Worm (Caenorhabditis elegans) whole organism, mixed stage, embryonic: ENCODE measurements around the gene Y54E2A.10.

Source experiments
- M03D4.4 ChIP-seq: sonication (generic microtip); optimal IDR thresholded peaks from 2 replicates; lab custom pipeline; 2017; ENCODE audit warnings: mild to moderate bottlenecking, missing genetic modification characterization, missing compliant biosample characterization
- bed-3 ChIP-seq: fragments of 200-800 bp; sonication (Bioruptor generic); optimal IDR thresholded peaks from 3 replicates; lab custom pipeline; 2018; ENCODE audit warnings: mild to moderate bottlenecking, missing genetic modification characterization, moderate library complexity, missing compliant biosample characterization
- blmp-1 ChIP-seq: fragments of 150-350 bp; optimal IDR thresholded peaks from 2 replicates; lab custom pipeline; 2014; ENCODE audit warnings: missing biosample characterization, missing genetic modification characterization
- ceh-39 ChIP-seq: fragments of 150-350 bp; optimal IDR thresholded peaks from 2 replicates; lab custom pipeline; 2014; ENCODE audit warnings: missing biosample characterization, missing genetic modification characterization
- ceh-43 ChIP-seq: fragments of 200-800 bp; sonication (Bioruptor generic); optimal IDR thresholded peaks from 2 replicates; lab custom pipeline; 2018; ENCODE audit warnings: mild to moderate bottlenecking, missing genetic modification characterization, moderate library complexity, missing compliant biosample characterization
- ceh-83 ChIP-seq: fragments of 200-800 bp; sonication (Bioruptor generic); optimal IDR thresholded peaks from 2 replicates; lab custom pipeline; 2018; ENCODE audit warnings: mild to moderate bottlenecking, missing genetic modification characterization, missing compliant biosample characterization
- ces-1 ChIP-seq: fragments of 150-350 bp; optimal IDR thresholded peaks from 2 replicates; lab custom pipeline; 2014; ENCODE audit warnings: missing biosample characterization, missing genetic modification reagents, missing genetic modification characterization
- cnd-1 ChIP-seq: fragments of 200-800 bp; sonication (Bioruptor generic); optimal IDR thresholded peaks from 2 replicates; lab custom pipeline; 2018; ENCODE audit warnings: mild to moderate bottlenecking, missing genetic modification characterization, missing compliant biosample characterization
- drap-1 ChIP-seq: fragments of 200-800 bp; sonication (Bioruptor generic); optimal IDR thresholded peaks from 3 replicates; lab custom pipeline; 2018; ENCODE audit warnings: mild to moderate bottlenecking, missing genetic modification characterization, missing compliant biosample characterization
- elt-1 ChIP-seq: sonication (generic microtip); optimal IDR thresholded peaks from 2 replicates; lab custom pipeline; 2017; ENCODE audit warnings: missing genetic modification characterization, mild to moderate bottlenecking, missing compliant biosample characterization, antibody characterized with exemption, moderate library complexity, borderline replicate concordance; ENCODE audit not compliant: insufficient read depth
- elt-3 ChIP-seq: fragments of 150-350 bp; optimal IDR thresholded peaks from 2 replicates; lab custom pipeline; 2014; ENCODE audit warnings: missing biosample characterization, missing genetic modification characterization
- flh-1 ChIP-seq: fragments of 200-800 bp; sonication (Bioruptor generic); optimal IDR thresholded peaks from 2 replicates; lab custom pipeline; 2018; ENCODE audit warnings: mild to moderate bottlenecking, missing genetic modification characterization, moderate library complexity, missing compliant biosample characterization
- ham-2 ChIP-seq: fragments of 200-800 bp; sonication (Bioruptor generic); optimal IDR thresholded peaks from 2 replicates; lab custom pipeline; 2018; ENCODE audit warnings: mild to moderate bottlenecking, missing genetic modification characterization, missing compliant biosample characterization
- hlh-1 ChIP-seq: fragments of 150-350 bp; optimal IDR thresholded peaks from 2 replicates; lab custom pipeline; 2014; ENCODE audit warnings: missing biosample characterization, missing genetic modification reagents, missing genetic modification characterization
- lin-13 ChIP-seq: fragments of 150-350 bp; optimal IDR thresholded peaks from 2 replicates; lab custom pipeline; 2014; ENCODE audit warnings: missing biosample characterization, missing genetic modification characterization
- lin-32 ChIP-seq: fragments of 200-800 bp; sonication (Bioruptor generic); optimal IDR thresholded peaks from 2 replicates; lab custom pipeline; 2018; ENCODE audit warnings: mild to moderate bottlenecking, missing genetic modification characterization, missing compliant biosample characterization
- lsy-2 ChIP-seq: fragments of 150-350 bp; optimal IDR thresholded peaks from 2 replicates; lab custom pipeline; 2014; ENCODE audit warnings: missing biosample characterization, missing genetic modification characterization
- mab-5 ChIP-seq: fragments of 150-350 bp; optimal IDR thresholded peaks from 2 replicates; lab custom pipeline; 2014; ENCODE audit warnings: missing biosample characterization, missing genetic modification characterization
- mep-1 ChIP-seq: fragments of 150-350 bp; optimal IDR thresholded peaks from 2 replicates; lab custom pipeline; 2017; ENCODE audit warnings: missing biosample characterization, missing genetic modification reagents, missing genetic modification characterization, inconsistent platforms
- mls-2 ChIP-seq: sonication (generic microtip); optimal IDR thresholded peaks from 2 replicates; lab custom pipeline; 2016; ENCODE audit warnings: mild to moderate bottlenecking, missing genetic modification characterization, moderate library complexity, missing compliant biosample characterization
- nhr-12 ChIP-seq: fragments of 150-350 bp; optimal IDR thresholded peaks from 2 replicates; lab custom pipeline; 2014; ENCODE audit warnings: missing biosample characterization, missing genetic modification characterization
- nhr-2 ChIP-seq: fragments of 150-350 bp; optimal IDR thresholded peaks from 2 replicates; lab custom pipeline; 2014; ENCODE audit warnings: missing biosample characterization, missing genetic modification characterization
- nhr-237 ChIP-seq: fragments of 150-350 bp; optimal IDR thresholded peaks from 2 replicates; lab custom pipeline; 2014; ENCODE audit warnings: missing biosample characterization, missing genetic modification characterization
- nhr-28 ChIP-seq: fragments of 150-350 bp; optimal IDR thresholded peaks from 2 replicates; lab custom pipeline; 2014; ENCODE audit warnings: missing biosample characterization, missing genetic modification characterization
- nhr-76 ChIP-seq: sonication (generic microtip); optimal IDR thresholded peaks from 2 replicates; lab custom pipeline; 2017; ENCODE audit warnings: missing biosample characterization, missing genetic modification characterization
- pha-4 ChIP-seq: fragments of 150-350 bp; optimal IDR thresholded peaks from 2 replicates; lab custom pipeline; 2018; ENCODE audit warnings: missing biosample characterization, missing genetic modification reagents, missing genetic modification characterization
- sem-2 ChIP-seq: fragments of 200-800 bp; sonication (Bioruptor generic); optimal IDR thresholded peaks from 2 replicates; lab custom pipeline; 2018; ENCODE audit warnings: mild to moderate bottlenecking, missing genetic modification characterization, missing compliant biosample characterization
- snpc-4 ChIP-seq: fragments of 150-350 bp; optimal IDR thresholded peaks from 2 replicates; lab custom pipeline; 2014; ENCODE audit warnings: missing biosample characterization, missing genetic modification characterization
- sptf-1 ChIP-seq: sonication (generic microtip); optimal IDR thresholded peaks from 2 replicates; lab custom pipeline; 2017; ENCODE audit warnings: mild to moderate bottlenecking, missing genetic modification characterization, moderate library complexity, missing compliant biosample characterization
- tbx-8 ChIP-seq: fragments of 200-800 bp; sonication (Bioruptor generic); optimal IDR thresholded peaks from 2 replicates; lab custom pipeline; 2018; ENCODE audit warnings: mild to moderate bottlenecking, missing genetic modification characterization, moderate library complexity, missing compliant biosample characterization
- unc-120 ChIP-seq: sonication (generic microtip); optimal IDR thresholded peaks from 2 replicates; lab custom pipeline; 2017; ENCODE audit warnings: missing genetic modification characterization, missing compliant biosample characterization; ENCODE audit not compliant: poor library complexity, severe bottlenecking
- unc-39 ChIP-seq: fragments of 150-350 bp; optimal IDR thresholded peaks from 2 replicates; lab custom pipeline; 2014; ENCODE audit warnings: missing biosample characterization, missing genetic modification characterization
- unc-62 ChIP-seq: fragments of 150-350 bp; optimal IDR thresholded peaks from 2 replicates; lab custom pipeline; 2014; ENCODE audit warnings: missing biosample characterization, missing genetic modification reagents, missing genetic modification characterization
- zip-8 ChIP-seq: fragments of 150-350 bp; optimal IDR thresholded peaks from 2 replicates; lab custom pipeline; 2014; ENCODE audit warnings: missing biosample characterization, missing genetic modification characterization
- ztf-11 ChIP-seq: fragments of 150-350 bp; optimal IDR thresholded peaks from 2 replicates; lab custom pipeline; 2014; ENCODE audit warnings: missing biosample characterization, missing genetic modification characterization

Y54E2A.10 gene

DNA sequence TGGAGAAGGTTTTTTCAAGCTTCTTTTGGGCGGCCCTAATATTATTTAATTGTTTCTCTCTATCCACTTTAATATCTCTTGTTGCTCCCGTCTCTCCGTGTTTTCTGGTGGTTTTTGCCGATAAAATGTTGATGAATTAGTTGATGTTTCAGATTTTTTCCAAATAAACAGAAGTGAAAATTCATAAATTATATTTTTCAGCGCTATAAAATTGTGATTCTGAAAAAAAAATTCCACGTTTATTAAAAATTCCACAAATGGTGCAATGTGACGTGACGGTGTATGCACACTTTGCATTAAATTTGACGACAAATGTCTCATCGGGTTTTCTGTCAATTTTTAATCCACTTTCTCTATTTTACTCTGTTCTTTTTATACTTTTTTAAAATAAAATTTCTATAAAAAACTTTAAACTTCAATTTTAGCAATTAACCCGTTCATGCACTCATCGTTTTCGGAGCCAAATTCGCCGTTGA is 7.2 kb downstream of the Y54E2A.10 start, which contains the start of gene tbc-20:
tbc-20 (plus strand) TSS at position 426 of the 476 bp plus-strand sequence.
- no peak for TF ChIP-seq tbx-8
- TF ChIP-seq bed-3 (GFP tag; lab: Kevin White, UChicago): no peak
- peak; percentile 29 for TF ChIP-seq lsy-2 (tag; lab: Kevin White, UChicago)
- no peak for TF ChIP-seq ces-1
- peak; percentile 46 for TF ChIP-seq sptf-1 (tag; lab: Kevin White, UChicago)
- no peak for TF ChIP-seq mls-2 (tag; lab: Kevin White, UChicago)

DNA sequence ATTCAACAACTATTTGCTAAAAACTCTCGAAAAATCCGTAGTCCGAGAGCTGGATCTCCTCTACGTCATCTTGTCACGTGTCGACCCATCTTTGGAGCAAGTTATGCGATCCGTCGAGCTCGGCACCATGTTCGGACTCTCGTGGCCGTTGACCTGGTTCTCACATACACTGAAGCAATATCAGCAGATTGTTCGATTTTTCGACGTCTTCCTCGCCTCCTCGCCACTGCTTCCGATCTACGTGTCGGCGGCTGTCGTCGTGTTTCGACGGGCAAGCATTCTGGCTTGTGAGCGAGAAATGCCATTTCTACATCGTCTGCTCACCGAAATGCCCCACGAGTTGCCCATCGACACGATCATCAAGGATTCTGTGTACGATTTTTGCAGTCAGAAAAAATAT is 8.5 kb downstream of the Y54E2A.10 start:
- TF ChIP-seq nhr-237 (tag; lab: Kevin White, UChicago): no peak
- TF ChIP-seq ceh-83 (GFP tag; lab: Kevin White, UChicago): no peak
- no peak for TF ChIP-seq ces-1
- TF ChIP-seq sptf-1 (tag; lab: Kevin White, UChicago): no peak
- TF ChIP-seq elt-3: no peak
- TF ChIP-seq mep-1 (tag; lab: Kevin White, UChicago): no peak
- TF ChIP-seq ceh-43 (GFP tag; lab: Kevin White, UChicago): no peak
- no peak for TF ChIP-seq blmp-1 (tag; lab: Kevin White, UChicago)
- no peak for TF ChIP-seq sem-2 (GFP tag; lab: Kevin White, UChicago)
- no peak for TF ChIP-seq unc-39 (tag; lab: Kevin White, UChicago)
- no peak for TF ChIP-seq cnd-1 (tag; lab: Kevin White, UChicago)
- TF ChIP-seq zip-8: no peak
- TF ChIP-seq unc-120 (tag; lab: Kevin White, UChicago): no peak
- TF ChIP-seq nhr-12 (tag; lab: Kevin White, UChicago): no peak

DNA sequence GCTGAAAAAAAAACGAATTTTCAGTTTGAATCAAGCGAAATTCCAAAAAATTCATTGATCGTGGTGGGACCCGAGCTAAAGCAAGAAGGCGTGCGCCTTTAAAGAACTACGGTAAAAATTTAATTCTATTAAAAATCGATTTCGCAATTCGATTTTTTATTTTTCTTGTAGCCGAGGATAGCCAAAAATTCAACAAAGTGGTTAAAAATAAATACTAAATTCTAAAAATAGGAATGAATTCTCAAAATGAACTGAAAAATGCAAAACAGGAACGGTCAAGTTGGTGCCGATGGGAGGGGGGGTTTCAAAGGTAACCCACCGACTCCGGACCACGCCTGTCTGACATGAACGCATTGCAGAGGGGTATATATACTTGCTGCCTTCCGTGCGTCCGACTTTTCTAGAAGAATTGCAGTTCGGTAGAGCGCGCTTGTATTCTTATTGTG is 10.3 kb downstream of the Y54E2A.10 start:
- TF ChIP-seq M03D4.4 (tag; lab: Kevin White, UChicago): no peak
- no peak for TF ChIP-seq sptf-1 (tag; lab: Kevin White, UChicago)
- TF ChIP-seq tbx-8: peak; percentile 25
- TF ChIP-seq unc-39 (tag; lab: Kevin White, UChicago): no peak
- TF ChIP-seq sem-2 (GFP tag; lab: Kevin White, UChicago): no peak
- TF ChIP-seq unc-120 (tag; lab: Kevin White, UChicago): peak; percentile 27
- no peak for TF ChIP-seq lin-32
- TF ChIP-seq nhr-2 (tag; lab: Kevin White, UChicago): no peak
- no peak for TF ChIP-seq flh-1 (GFP tag; lab: Kevin White, UChicago)
- peak; percentile 71 for TF ChIP-seq ceh-83 (GFP tag; lab: Kevin White, UChicago)
- TF ChIP-seq ceh-43 (GFP tag; lab: Kevin White, UChicago): no peak
- TF ChIP-seq mep-1 (tag; lab: Kevin White, UChicago): no peak
- TF ChIP-seq cnd-1 (tag; lab: Kevin White, UChicago): peak; percentile 28
- TF ChIP-seq ceh-39 (tag; lab: Kevin White, UChicago): no peak
- no peak for TF ChIP-seq ham-2 (GFP tag; lab: Kevin White, UChicago)

DNA sequence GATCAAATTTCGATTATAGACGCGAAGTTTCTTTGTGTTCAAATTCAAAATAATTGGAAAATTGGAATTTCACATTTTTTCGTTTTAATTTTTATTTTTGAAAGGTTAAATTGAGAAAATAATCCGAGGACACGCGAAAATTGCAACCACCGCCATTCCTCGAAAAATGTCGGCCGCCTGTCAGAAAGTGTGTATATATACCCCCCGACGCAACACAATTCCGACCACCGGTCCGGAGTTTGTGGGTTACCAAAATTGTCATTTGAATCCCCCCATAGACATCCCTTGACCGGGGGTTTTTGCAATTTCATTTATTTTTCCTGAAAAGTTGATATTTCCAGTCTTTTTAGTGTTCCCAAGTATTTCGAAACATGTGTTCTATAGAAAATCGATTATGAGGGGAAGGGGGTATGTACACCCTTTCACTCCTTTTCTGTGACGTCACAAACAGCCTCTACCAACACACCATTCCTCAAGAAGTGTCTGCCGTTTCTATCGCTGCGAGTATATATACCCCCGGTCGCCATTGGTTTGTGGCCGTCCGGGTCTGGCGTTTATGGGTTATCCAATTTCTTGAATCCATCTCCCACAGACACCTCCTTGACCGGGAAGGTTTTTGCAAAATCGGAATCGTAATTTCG is 13.5 kb downstream of the Y54E2A.10 start, which contains the start of gene W01D2.3:
W01D2.3 (minus strand) TSS at position 51 of the 641 bp plus-strand sequence.
- TF ChIP-seq lin-13 (tag; lab: Kevin White, UChicago) (peak; percentile 45), flh-1 (GFP tag; lab: Kevin White, UChicago) (peak; percentile 87), nhr-2 (tag; lab: Kevin White, UChicago) (peak; percentile 22), snpc-4 (tag; lab: Kevin White, UChicago) (no peak), hlh-1 (tag; lab: Kevin White, UChicago) (peak; percentile 0), mab-5 (tag; lab: Kevin White, UChicago) (no peak), lsy-2 (tag; lab: Kevin White, UChicago) (peak; percentile 58), zip-8 (peak; percentile 49), unc-120 (tag; lab: Kevin White, UChicago) (peak; percentile 92), nhr-76 (peak; percentile 6), nhr-28 (tag; lab: Kevin White, UChicago) (peak; percentile 29), nhr-237 (tag; lab: Kevin White, UChicago) (peak; percentile 17), blmp-1 (tag; lab: Kevin White, UChicago) (no peak), ztf-11 (tag; lab: Kevin White, UChicago) (peak; percentile 14), ceh-83 (GFP tag; lab: Kevin White, UChicago) (peak; percentile 94), unc-39 (tag; lab: Kevin White, UChicago) (peak; percentile 71), drap-1 (GFP tag; lab: Kevin White, UChicago) (peak; percentile 95), sptf-1 (tag; lab: Kevin White, UChicago) (peak; percentile 96), pha-4 (tag; lab: Kevin White, UChicago) (peak; percentile 36), ceh-39 (tag; lab: Kevin White, UChicago) (peak; percentile 12), ces-1 (peak; percentile 60), sem-2 (GFP tag; lab: Kevin White, UChicago) (peak; percentile 75), M03D4.4 (tag; lab: Kevin White, UChicago) (peak; percentile 93), unc-62 (GFP tag; lab: Kevin White, UChicago) (peak; percentile 63), tbx-8 (peak; percentile 93), bed-3 (GFP tag; lab: Kevin White, UChicago) (peak; percentile 87), mls-2 (tag; lab: Kevin White, UChicago) (peak; percentile 97), lin-32 (peak; percentile 89), elt-3 (peak; percentile 23), nhr-12 (tag; lab: Kevin White, UChicago) (peak; percentile 22), ceh-43 (GFP tag; lab: Kevin White, UChicago) (peak; percentile 90), mep-1 (tag; lab: Kevin White, UChicago) (peak; percentile 88), elt-1 (no peak), ham-2 (GFP tag; lab: Kevin White, UChicago) (peak; percentile 86), cnd-1 (tag; lab: Kevin White, UChicago) (peak; percentile 95)
